Fruit fly (Drosophila melanogaster): ENCODE measurements around the gene ValRS-m.

dm6 chr3L:8951507-8951906, 13.1 kb downstream of the ValRS-m start:
- TF ChIP-seq CG8478 (optimal IDR thresholded peaks at IDR 0.05): no peak
- no peak for TF ChIP-seq CTCF (optimal IDR thresholded peaks at IDR 0.05)
